Fruit fly (Drosophila melanogaster): ENCODE measurements around the gene Ref1.

Gene Ref1

DNA sequence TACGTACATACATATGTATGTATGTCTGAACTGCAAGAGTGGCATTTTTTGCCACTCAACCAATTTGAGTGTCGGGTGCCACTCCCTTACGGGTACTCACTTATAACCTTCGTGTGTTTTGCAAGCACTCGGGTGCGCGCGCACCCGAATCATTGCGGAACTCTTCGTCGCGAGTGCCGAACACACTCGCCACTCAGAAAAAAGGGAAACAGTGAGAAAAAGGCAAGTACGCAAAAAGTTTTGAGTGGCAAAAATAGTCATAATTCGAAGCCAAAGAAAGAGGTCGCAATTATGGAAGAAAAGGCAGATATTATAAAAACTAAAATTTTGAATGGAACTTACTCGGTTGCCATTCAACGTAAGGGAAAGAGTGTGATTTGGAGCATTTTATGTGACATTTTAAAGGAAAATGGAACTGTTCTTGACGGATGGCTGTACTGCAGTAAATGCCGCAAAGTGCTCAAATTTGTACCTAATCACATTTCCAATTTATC is 10.2 kb upstream of the Ref1 start (continued):
- TF ChIP-seq Fer3 (tag; optimal IDR thresholded peaks at IDR 0.05) (no peak), gro (GFP tag; optimal IDR thresholded peaks at IDR 0.05) (peak; percentile 16), CG5245 (GFP tag; optimal IDR thresholded peaks at IDR 0.05) (no peak), rib (GFP tag; IDR thresholded peaks at IDR 0.05) (peak; percentile 48; the same call in 1 of the 2 replicates), ind (GFP tag; optimal IDR thresholded peaks at IDR 0.05) (no peak), Atf6 (GFP tag; IDR thresholded peaks at IDR 0.05) (0 out of 2 replicates have a peak, but pooled peaks have one; percentile 7), CG11560 (tag; IDR thresholded peaks at IDR 0.05) (no peak), Ets65A (GFP tag) (peak; percentile 65), vfl (GFP tag; optimal IDR thresholded peaks at IDR 0.05) (no peak), Hsf (GFP tag; optimal IDR thresholded peaks at IDR 0.05) (no peak), Lhr (GFP tag; optimal IDR thresholded peaks at IDR 0.05) (no peak), CG2199 (GFP tag; IDR thresholded peaks at IDR 0.05) (peak; percentile 61; the same call in 1 of the 3 replicates), CG11695 (GFP tag; IDR thresholded peaks at IDR 0.05) (no peak), CG17829 (tag; optimal IDR thresholded peaks at IDR 0.05) (peak; percentile 21), CG8290 (GFP tag; optimal IDR thresholded peaks at IDR 0.05) (no peak), CG8290 (tag; optimal IDR thresholded peaks at IDR 0.05) (peak in 1 of 2 experiments; percentile 48), pros (GFP tag; optimal IDR thresholded peaks at IDR 0.05) (peak; percentile 36), chinmo (GFP tag; IDR thresholded peaks at IDR 0.05; ENCODE audit: partially characterized antibody) (0 out of 4 replicates have a peak, but pooled peaks have one; percentile 83), CG14441 (GFP tag; IDR thresholded peaks at IDR 0.05) (0 out of 2 replicates have a peak, but pooled peaks have one; percentile 7), CG12391 (tag; optimal IDR thresholded peaks at IDR 0.05) (no peak), CG13296 (GFP tag; optimal IDR thresholded peaks at IDR 0.05) (peak; percentile 3), row (GFP tag; IDR thresholded peaks at IDR 0.05) (0 out of 3 replicates have a peak, but pooled peaks have one; percentile 6), Atf-2 (GFP tag; optimal IDR thresholded peaks at IDR 0.05) (no peak), CG32767 (GFP tag; IDR thresholded peaks at IDR 0.05) (0 out of 2 replicates have a peak, but pooled peaks have one; percentile 20), ftz-f1 (GFP tag; optimal IDR thresholded peaks at IDR 0.05) (peak; percentile 69), CG9215 (GFP tag; IDR thresholded peaks at IDR 0.05) (no peak), B-H2 (GFP tag; optimal IDR thresholded peaks at IDR 0.05) (peak; percentile 25), CG13894 (tag; optimal IDR thresholded peaks at IDR 0.05) (peak; percentile 31), CG6854 (GFP tag; optimal IDR thresholded peaks at IDR 0.05) (peak; percentile 31), CG16779 (GFP tag; IDR thresholded peaks at IDR 0.05) (no peak), onecut (GFP tag; IDR thresholded peaks at IDR 0.05) (peak; percentile 35; the same call in 1 of the 2 replicates), Bdp1 (GFP tag; optimal IDR thresholded peaks at IDR 0.05) (no peak), Deaf1 (tag; optimal IDR thresholded peaks at IDR 0.05) (peak; percentile 97), z (GFP tag; IDR thresholded peaks at IDR 0.05) (peak; percentile 90), yki (optimal IDR thresholded peaks at IDR 0.05) (no peak)

DNA sequence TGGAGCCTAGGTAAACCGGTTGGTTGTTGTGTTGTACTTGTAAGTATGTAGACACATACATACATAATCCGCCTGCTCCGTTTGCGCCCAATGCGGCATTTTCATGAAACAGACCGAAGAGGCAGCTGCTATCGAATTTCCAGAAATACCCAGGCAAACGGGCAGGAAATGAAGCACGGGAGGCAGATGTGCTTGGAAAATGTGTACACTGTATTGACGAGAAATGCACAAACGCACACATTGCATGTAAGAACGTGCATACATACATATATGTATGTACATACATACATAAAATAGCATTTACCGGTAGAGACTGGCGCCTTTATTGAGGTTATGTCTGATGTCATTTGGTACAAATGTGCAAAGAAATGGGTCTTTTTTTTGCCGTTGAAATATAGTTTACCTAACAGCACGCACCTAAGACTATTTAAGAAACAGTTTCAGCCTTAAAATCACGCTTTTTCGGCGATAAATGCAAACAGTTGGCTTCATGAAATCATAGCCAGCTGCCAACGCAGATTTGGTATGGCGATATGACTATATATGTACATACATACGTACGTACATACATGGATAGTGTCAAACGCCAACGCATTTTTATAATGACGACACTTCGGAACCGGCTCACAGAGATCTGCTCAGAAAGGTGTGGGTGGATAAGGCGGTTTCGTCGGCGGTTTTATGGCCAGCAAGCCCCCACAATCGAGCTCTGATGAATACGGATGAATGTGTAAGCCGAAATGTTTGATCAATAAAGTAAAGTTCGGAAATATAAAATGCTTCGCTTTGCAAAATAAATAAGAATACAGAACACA is 9.5 kb upstream of the Ref1 start:
- peak; percentile 10 for TF ChIP-seq CG1529 (GFP tag; optimal IDR thresholded peaks at IDR 0.05)
- no peak for TF ChIP-seq CG3995 (GFP tag; optimal IDR thresholded peaks at IDR 0.05)
- TF ChIP-seq CG43689 (GFP tag; IDR thresholded peaks at IDR 0.05), result no peak
- TF ChIP-seq CG14710 (tag; optimal IDR thresholded peaks at IDR 0.05), result peak; percentile 12
- TF ChIP-seq Med (GFP tag), result peak; percentile 41
- TF ChIP-seq ftz-f1 (GFP tag; optimal IDR thresholded peaks at IDR 0.05), result no peak
- TF ChIP-seq CG4360 (GFP tag; IDR thresholded peaks at IDR 0.05), result peak; percentile 42; the same call in 1 of the 2 replicates
- no peak for TF ChIP-seq Nf-YC (tag; optimal IDR thresholded peaks at IDR 0.05)
- TF ChIP-seq kni (GFP tag; optimal IDR thresholded peaks at IDR 0.05), result peak; percentile 84
- TF ChIP-seq Hr3 (GFP tag; optimal IDR thresholded peaks at IDR 0.05), result no peak
- no peak for TF ChIP-seq psq (GFP tag; optimal IDR thresholded peaks at IDR 0.05)
- TF ChIP-seq lola (GFP tag; optimal IDR thresholded peaks at IDR 0.05), result peak in 1 of 3 experiments; percentile 32
- no peak for TF ChIP-seq B-H2 (GFP tag; optimal IDR thresholded peaks at IDR 0.05)
- no peak for TF ChIP-seq CG17359 (tag; optimal IDR thresholded peaks at IDR 0.05)
- TF ChIP-seq CG3726 (GFP tag; IDR thresholded peaks at IDR 0.05), result no peak
- no peak for TF ChIP-seq Dad (GFP tag; optimal IDR thresholded peaks at IDR 0.05)
- no peak for TF ChIP-seq tup (GFP tag; optimal IDR thresholded peaks at IDR 0.05)
- no peak for TF ChIP-seq CG1832 (GFP tag; optimal IDR thresholded peaks at IDR 0.05)

Data from whole organism, embryonic.